Fruit fly (Drosophila melanogaster): ENCODE measurements around the gene Cyp12c1.

Cyp12c1 gene

dm6 chr3L:18640584-18641527 lies 45.3 kb downstream of the Cyp12c1 start (continued):
- TF ChIP-seq CG3163 (GFP tag; optimal IDR thresholded peaks at IDR 0.05): peak; percentile 84
- peak; percentile 98 for TF ChIP-seq mam (GFP tag; optimal IDR thresholded peaks at IDR 0.05)
- peak; percentile 69 for TF ChIP-seq CG8281 (tag; optimal IDR thresholded peaks at IDR 0.05)
- TF ChIP-seq cas (GFP tag; IDR thresholded peaks at IDR 0.05): peak; percentile 96
- peak; percentile 80 for TF ChIP-seq CG31365 (tag; optimal IDR thresholded peaks at IDR 0.05)
- peak; percentile 87 for TF ChIP-seq CG9817 (tag; optimal IDR thresholded peaks at IDR 0.05)
- peak; percentile 95 for TF ChIP-seq dimm (GFP tag; IDR thresholded peaks at IDR 0.05)
- no peak for TF ChIP-seq vnd (GFP tag; IDR thresholded peaks at IDR 0.05; ENCODE audit: partially characterized antibody)
- peak; percentile 68 for TF ChIP-seq CG10274 (GFP tag; optimal IDR thresholded peaks at IDR 0.05)
- peak; percentile 85 for TF ChIP-seq CG1602 (GFP tag; optimal IDR thresholded peaks at IDR 0.05)
- TF ChIP-seq CG15601 (tag; optimal IDR thresholded peaks at IDR 0.05): peak; percentile 67
- TF ChIP-seq Ada2b (GFP tag; IDR thresholded peaks at IDR 0.05): peak; percentile 99
- peak; percentile 96 for TF ChIP-seq CG2678 (tag; optimal IDR thresholded peaks at IDR 0.05)
- peak; percentile 88 for TF ChIP-seq CG4328 (GFP tag; optimal IDR thresholded peaks at IDR 0.05)
- peak; percentile 77 for TF ChIP-seq Bdp1 (GFP tag; optimal IDR thresholded peaks at IDR 0.05)
- TF ChIP-seq dm (GFP tag; optimal IDR thresholded peaks at IDR 0.05): peak; percentile 83
- peak; percentile 73 for TF ChIP-seq psq (GFP tag; optimal IDR thresholded peaks at IDR 0.05)
- peak; percentile 26 for TF ChIP-seq pzg (GFP tag; optimal IDR thresholded peaks at IDR 0.05)
- TF ChIP-seq br (optimal IDR thresholded peaks at IDR 0.05): no peak
- peak; percentile 91 for TF ChIP-seq run (tag; optimal IDR thresholded peaks at IDR 0.05)
- peak; percentile 99 for TF ChIP-seq ranshi (GFP tag; IDR thresholded peaks at IDR 0.05)
- peak; percentile 0 for TF ChIP-seq Dp (GFP tag; optimal IDR thresholded peaks at IDR 0.05)
- TF ChIP-seq CG4820 (GFP tag; optimal IDR thresholded peaks at IDR 0.05): peak; percentile 90
- TF ChIP-seq CG4707 (GFP tag; optimal IDR thresholded peaks at IDR 0.05): peak; percentile 31
- peak; percentile 84 for TF ChIP-seq CG1647 (GFP tag; optimal IDR thresholded peaks at IDR 0.05)
- peak; percentile 89; the same call in 1 of the 2 replicates for TF ChIP-seq ham (GFP tag; IDR thresholded peaks at IDR 0.05)
- TF ChIP-seq Awh (GFP tag; IDR thresholded peaks at IDR 0.05): peak; percentile 96
- TF ChIP-seq HmgD (GFP tag; optimal IDR thresholded peaks at IDR 0.05): peak; percentile 82
- no peak for TF ChIP-seq lov (optimal IDR thresholded peaks at IDR 0.05)
- TF ChIP-seq lov (GFP tag; IDR thresholded peaks at IDR 0.05): peak; percentile 94
- no peak for TF ChIP-seq Opbp (GFP tag; IDR thresholded peaks at IDR 0.05; ENCODE audit: partially characterized antibody)
- peak; percentile 82 for TF ChIP-seq CG17829 (tag; optimal IDR thresholded peaks at IDR 0.05)
- TF ChIP-seq CG7271 (tag; optimal IDR thresholded peaks at IDR 0.05): no peak
- peak; percentile 83 for TF ChIP-seq dan (GFP tag; IDR thresholded peaks at IDR 0.05)
- peak; percentile 90 for TF ChIP-seq az2 (GFP tag; optimal IDR thresholded peaks at IDR 0.05)
- peak in 1 of 2 experiments; percentile 68 for TF ChIP-seq crp (GFP tag; optimal IDR thresholded peaks at IDR 0.05)
- TF ChIP-seq CG4730 (GFP tag; IDR thresholded peaks at IDR 0.05): peak; percentile 97
- TF ChIP-seq CG18262 (tag; optimal IDR thresholded peaks at IDR 0.05): peak; percentile 71
- no peak for TF ChIP-seq hbn (GFP tag; IDR thresholded peaks at IDR 0.05; ENCODE audit: partially characterized antibody)
- peak; percentile 88 for TF ChIP-seq Ssrp (tag; optimal IDR thresholded peaks at IDR 0.05)
- peak; percentile 88 for TF ChIP-seq sima (GFP tag; optimal IDR thresholded peaks at IDR 0.05)
- TF ChIP-seq CG4282 (GFP tag; optimal IDR thresholded peaks at IDR 0.05): peak; percentile 74
- peak; percentile 79 for TF ChIP-seq da (GFP tag; optimal IDR thresholded peaks at IDR 0.05)
- peak; percentile 83 for TF ChIP-seq CG33213 (GFP tag; optimal IDR thresholded peaks at IDR 0.05)
- TF ChIP-seq Spps (tag; optimal IDR thresholded peaks at IDR 0.05): peak; percentile 63
- TF ChIP-seq ATbp (GFP tag; optimal IDR thresholded peaks at IDR 0.05): peak; percentile 78
- peak; percentile 87 for TF ChIP-seq org-1 (GFP tag; optimal IDR thresholded peaks at IDR 0.05)
- TF ChIP-seq luna (GFP tag; optimal IDR thresholded peaks at IDR 0.05): peak; percentile 95
- TF ChIP-seq CG4424 (GFP tag; optimal IDR thresholded peaks at IDR 0.05): peak; percentile 88

Measured in whole organism, embryonic.